Worm (Caenorhabditis elegans) whole organism, mixed stage, embryonic: Measurements from ENCODE around the gene set-2.

Experiments
- bed-3 ChIP-seq: fragments of 200-800 bp; sonication (Bioruptor generic); optimal IDR thresholded peaks from 3 replicates; lab custom pipeline; 2018; ENCODE audit warnings: mild to moderate bottlenecking, missing genetic modification characterization, moderate library complexity, missing compliant biosample characterization
- ces-1 ChIP-seq: fragments of 150-350 bp; optimal IDR thresholded peaks from 2 replicates; lab custom pipeline; 2014; ENCODE audit warnings: missing biosample characterization, missing genetic modification reagents, missing genetic modification characterization
- elt-1 ChIP-seq: sonication (generic microtip); optimal IDR thresholded peaks from 2 replicates; lab custom pipeline; 2017; ENCODE audit warnings: missing genetic modification characterization, mild to moderate bottlenecking, missing compliant biosample characterization, antibody characterized with exemption, moderate library complexity, borderline replicate concordance; ENCODE audit not compliant: insufficient read depth
- elt-3 ChIP-seq: fragments of 150-350 bp; optimal IDR thresholded peaks from 2 replicates; lab custom pipeline; 2014; ENCODE audit warnings: missing biosample characterization, missing genetic modification characterization
- ham-2 ChIP-seq: fragments of 200-800 bp; sonication (Bioruptor generic); optimal IDR thresholded peaks from 2 replicates; lab custom pipeline; 2018; ENCODE audit warnings: mild to moderate bottlenecking, missing genetic modification characterization, missing compliant biosample characterization
- hlh-1 ChIP-seq: fragments of 150-350 bp; optimal IDR thresholded peaks from 2 replicates; lab custom pipeline; 2014; ENCODE audit warnings: missing biosample characterization, missing genetic modification reagents, missing genetic modification characterization
- lsy-2 ChIP-seq: fragments of 150-350 bp; optimal IDR thresholded peaks from 2 replicates; lab custom pipeline; 2014; ENCODE audit warnings: missing biosample characterization, missing genetic modification characterization
- mab-5 ChIP-seq: fragments of 150-350 bp; optimal IDR thresholded peaks from 2 replicates; lab custom pipeline; 2014; ENCODE audit warnings: missing biosample characterization, missing genetic modification characterization
- mep-1 ChIP-seq: fragments of 150-350 bp; optimal IDR thresholded peaks from 2 replicates; lab custom pipeline; 2017; ENCODE audit warnings: missing biosample characterization, missing genetic modification reagents, missing genetic modification characterization, inconsistent platforms
- nhr-12 ChIP-seq: fragments of 150-350 bp; optimal IDR thresholded peaks from 2 replicates; lab custom pipeline; 2014; ENCODE audit warnings: missing biosample characterization, missing genetic modification characterization
- nhr-237 ChIP-seq: fragments of 150-350 bp; optimal IDR thresholded peaks from 2 replicates; lab custom pipeline; 2014; ENCODE audit warnings: missing biosample characterization, missing genetic modification characterization
- nhr-28 ChIP-seq: fragments of 150-350 bp; optimal IDR thresholded peaks from 2 replicates; lab custom pipeline; 2014; ENCODE audit warnings: missing biosample characterization, missing genetic modification characterization
- nhr-76 ChIP-seq: sonication (generic microtip); optimal IDR thresholded peaks from 2 replicates; lab custom pipeline; 2017; ENCODE audit warnings: missing biosample characterization, missing genetic modification characterization
- unc-39 ChIP-seq: fragments of 150-350 bp; optimal IDR thresholded peaks from 2 replicates; lab custom pipeline; 2014; ENCODE audit warnings: missing biosample characterization, missing genetic modification characterization

- TF ChIP-seq nhr-76 (tag; lab: Kevin White, UChicago): no peak
- no peak for TF ChIP-seq elt-1 (tag; lab: Kevin White, UChicago)
- TF ChIP-seq nhr-28 (tag; lab: Kevin White, UChicago): no peak
- no peak for TF ChIP-seq nhr-12
- TF ChIP-seq nhr-237: no peak
- TF ChIP-seq lsy-2 (tag; lab: Kevin White, UChicago): no peak
- TF ChIP-seq unc-39: no peak
- no peak for TF ChIP-seq mab-5
- TF ChIP-seq elt-3: no peak
- no peak for TF ChIP-seq hlh-1 (tag; lab: Kevin White, UChicago)
- TF ChIP-seq bed-3 (GFP tag; lab: Kevin White, UChicago): no peak
- no peak for TF ChIP-seq mep-1 (tag; lab: Kevin White, UChicago)
- no peak for TF ChIP-seq ham-2
- no peak for TF ChIP-seq ces-1
These were observed 34.7 kb downstream of the set-2 start for ce11 chrIII:4895313-4895712.
